Worm (Caenorhabditis elegans) whole organism, L4 larva: ENCODE measurements around the gene F13E9.5.

Experiments
- F10B5.3 ChIP-seq: sonication (generic microtip); optimal IDR thresholded peaks from 2 replicates; lab custom pipeline; 2016; ENCODE audit warnings: mild to moderate bottlenecking, missing genetic modification characterization, missing compliant biosample characterization
- lin-13 ChIP-seq: fragments of 150-350 bp; optimal IDR thresholded peaks from 2 replicates; lab custom pipeline; 2014; ENCODE audit warnings: missing biosample characterization, missing genetic modification reagents, missing genetic modification characterization
- lin-15B ChIP-seq: fragments of 150-350 bp; sonication (generic microtip); optimal IDR thresholded peaks from 3 replicates; lab custom pipeline; 2014; ENCODE audit warnings: missing biosample characterization, missing genetic modification characterization
- madf-9 ChIP-seq: fragments of 200-800 bp; sonication (Bioruptor generic); conservative IDR thresholded peaks from 2 replicates; pipeline ENCODE4 v1.3.6; 2022; ENCODE audit warnings: missing genetic modification reagents, missing genetic modification characterization, missing compliant biosample characterization
- nhr-25 ChIP-seq: sonication (generic microtip); optimal IDR thresholded peaks from 2 replicates; lab custom pipeline; 2017; ENCODE audit warnings: missing genetic modification characterization, mild to moderate bottlenecking, missing compliant biosample characterization, antibody characterized with exemption, moderate library complexity, borderline replicate concordance; ENCODE audit not compliant: insufficient read depth
- nhr-42 ChIP-seq: fragments of 200-800 bp; sonication (Bioruptor generic); IDR thresholded peaks from 2 replicates; pipeline ENCODE4 v1.3.6; 2022; ENCODE audit warnings: missing genetic modification characterization, missing compliant biosample characterization
- nhr-77 ChIP-seq: fragments of 150-350 bp; optimal IDR thresholded peaks from 2 replicates; lab custom pipeline; 2014; ENCODE audit warnings: missing biosample characterization, missing genetic modification characterization
- zag-1 ChIP-seq: fragments of 150-350 bp; optimal IDR thresholded peaks from 2 replicates; lab custom pipeline; 2014; ENCODE audit warnings: missing biosample characterization, missing genetic modification characterization
- zip-2 ChIP-seq: fragments of 150-350 bp; optimal IDR thresholded peaks from 2 replicates; lab custom pipeline; 2014; ENCODE audit warnings: missing biosample characterization, missing genetic modification characterization
- ztf-11 ChIP-seq: fragments of 150-350 bp; optimal IDR thresholded peaks from 2 replicates; lab custom pipeline; 2014; ENCODE audit warnings: missing biosample characterization, missing genetic modification characterization

ce11 chrIV:10880264-10880663, 3.9 kb downstream of the F13E9.5 start, which contains the start of gene fipr-15:
- TF ChIP-seq lin-15B (tag; lab: Kevin White, UChicago) (no peak), F10B5.3 (no peak), nhr-42 (no peak), nhr-25 (tag; lab: Kevin White, UChicago) (no peak), madf-9 (GFP tag; lab: Robert Waterston, UW) (no peak), lin-13 (no peak), zag-1 (no peak), ztf-11 (no peak), zip-2 (no peak), nhr-77 (tag; lab: Kevin White, UChicago) (no peak)
